Fruit fly (Drosophila melanogaster): ENCODE measurements around the gene Cse1.

Gene Cse1

dm6 chr2L:16818335-16818973, 6.6 kb downstream of the Cse1 start (continued):
- peak; percentile 32 for TF ChIP-seq Sox100B (GFP tag; optimal IDR thresholded peaks at IDR 0.05)
- TF ChIP-seq chif (GFP tag; optimal IDR thresholded peaks at IDR 0.05): peak in 1 of 2 experiments; percentile 13
- peak; percentile 24 for TF ChIP-seq kay (GFP tag; optimal IDR thresholded peaks at IDR 0.05)
- no peak for TF ChIP-seq CG11093 (GFP tag; IDR thresholded peaks at IDR 0.05)
- no peak for TF ChIP-seq oc (tag; optimal IDR thresholded peaks at IDR 0.05)
- no peak for TF ChIP-seq nau (GFP tag; optimal IDR thresholded peaks at IDR 0.05)
- TF ChIP-seq Fer1 (GFP tag; optimal IDR thresholded peaks at IDR 0.05): no peak
- TF ChIP-seq Atf-2 (GFP tag; optimal IDR thresholded peaks at IDR 0.05): no peak
- TF ChIP-seq YL-1 (GFP tag; optimal IDR thresholded peaks at IDR 0.05): no peak
- peak; percentile 35; the same call in 1 of the 2 replicates for TF ChIP-seq CG32772 (GFP tag; IDR thresholded peaks at IDR 0.05)
- peak; percentile 50 for TF ChIP-seq CG8388 (GFP tag; optimal IDR thresholded peaks at IDR 0.05)
- TF ChIP-seq HLHmδ (GFP tag; optimal IDR thresholded peaks at IDR 0.05): no peak
- peak in 1 of 2 experiments; percentile 17 for TF ChIP-seq Eip74EF (GFP tag; optimal IDR thresholded peaks at IDR 0.05)
- TF ChIP-seq cad (GFP tag; optimal IDR thresholded peaks at IDR 0.05): no peak
- peak; percentile 35 for TF ChIP-seq CG30403 (GFP tag; optimal IDR thresholded peaks at IDR 0.05)
- TF ChIP-seq hbn (GFP tag; IDR thresholded peaks at IDR 0.05; ENCODE audit: partially characterized antibody): no peak
- no peak for TF ChIP-seq MBD-R2 (GFP tag; IDR thresholded peaks at IDR 0.05)
- peak; percentile 34; the same call in 1 of the 3 replicates for TF ChIP-seq dysf (GFP tag; IDR thresholded peaks at IDR 0.05)
- TF ChIP-seq ac (GFP tag; optimal IDR thresholded peaks at IDR 0.05): no peak
- TF ChIP-seq CG8281 (tag; optimal IDR thresholded peaks at IDR 0.05): no peak
- peak; percentile 28 for TF ChIP-seq CG12659 (GFP tag; optimal IDR thresholded peaks at IDR 0.05)
- TF ChIP-seq CG34376 (GFP tag; optimal IDR thresholded peaks at IDR 0.05): no peak
- TF ChIP-seq GATAe (GFP tag; conservative IDR thresholded peaks at IDR 0.05): no peak
- no peak for TF ChIP-seq rib (GFP tag; IDR thresholded peaks at IDR 0.05)
- TF ChIP-seq row (GFP tag; IDR thresholded peaks at IDR 0.05): peak; percentile 42; the same call in 1 of the 3 replicates
- TF ChIP-seq cato (GFP tag; optimal IDR thresholded peaks at IDR 0.05; ENCODE audit: borderline replicate concordance): no peak
- TF ChIP-seq yki (optimal IDR thresholded peaks at IDR 0.05): no peak
- no peak for TF ChIP-seq gro (GFP tag; optimal IDR thresholded peaks at IDR 0.05)
- TF ChIP-seq CG18764 (GFP tag; optimal IDR thresholded peaks at IDR 0.05): no peak
- TF ChIP-seq CG14050 (GFP tag; IDR thresholded peaks at IDR 0.05): no peak
- TF ChIP-seq grn (GFP tag; optimal IDR thresholded peaks at IDR 0.05): no peak
- no peak for TF ChIP-seq CG9932 (GFP tag; IDR thresholded peaks at IDR 0.05)
- peak; percentile 33 for TF ChIP-seq CG1233 (GFP tag; optimal IDR thresholded peaks at IDR 0.05)
- peak; percentile 21 for TF ChIP-seq CG9437 (GFP tag; optimal IDR thresholded peaks at IDR 0.05)
- TF ChIP-seq tin (GFP tag; optimal IDR thresholded peaks at IDR 0.05): peak; percentile 8
- peak; percentile 21; the same call in 1 of the 3 replicates for TF ChIP-seq H15 (GFP tag; IDR thresholded peaks at IDR 0.05)
- no peak for TF ChIP-seq al (GFP tag; IDR thresholded peaks at IDR 0.05)
- TF ChIP-seq CG10462 (GFP tag; optimal IDR thresholded peaks at IDR 0.05): no peak
- TF ChIP-seq CG7556 (GFP tag; optimal IDR thresholded peaks at IDR 0.05): peak; percentile 2
- no peak for TF ChIP-seq Hsf (GFP tag; optimal IDR thresholded peaks at IDR 0.05)
- TF ChIP-seq CG10274 (GFP tag; optimal IDR thresholded peaks at IDR 0.05): no peak
- TF ChIP-seq corto (GFP tag; optimal IDR thresholded peaks at IDR 0.05): no peak
- peak; percentile 12 for TF ChIP-seq Xbp1 (GFP tag; optimal IDR thresholded peaks at IDR 0.05)
- TF ChIP-seq zf30C (GFP tag; optimal IDR thresholded peaks at IDR 0.05): no peak
- TF ChIP-seq gcm2 (GFP tag; optimal IDR thresholded peaks at IDR 0.05): no peak
- peak; percentile 36 for TF ChIP-seq nerfin-1 (tag; optimal IDR thresholded peaks at IDR 0.05)
- TF ChIP-seq cg (GFP tag; optimal IDR thresholded peaks at IDR 0.05): peak; percentile 21
- peak; percentile 30 for TF ChIP-seq Nf-YB (GFP tag; optimal IDR thresholded peaks at IDR 0.05)
- TF ChIP-seq Taf1 (GFP tag; IDR thresholded peaks at IDR 0.05): no peak
- TF ChIP-seq CG16813 (GFP tag; IDR thresholded peaks at IDR 0.05; ENCODE audit: partially characterized antibody): no peak
